Worm (Caenorhabditis elegans) whole organism, L2 larva: ENCODE data around the gene immt-1.

Experiments used
- C34F6.9 ChIP-seq: fragments of 150-350 bp; optimal IDR thresholded peaks from 2 replicates; lab custom pipeline; 2014; ENCODE audit warnings: missing biosample characterization, missing genetic modification characterization
- F13H6.1 ChIP-seq: sonication (generic microtip); optimal IDR thresholded peaks from 2 replicates; lab custom pipeline; 2016; ENCODE audit warnings: missing genetic modification characterization, missing compliant biosample characterization
- R02D3.7 ChIP-seq: fragments of 150-350 bp; optimal IDR thresholded peaks from 2 replicates; lab custom pipeline; 2014; ENCODE audit warnings: missing biosample characterization, missing genetic modification characterization
- Y55F3AM.14 ChIP-seq: fragments of 200-800 bp; sonication (Bioruptor generic); optimal IDR thresholded peaks from 2 replicates; lab custom pipeline; 2018; ENCODE audit warnings: mild to moderate bottlenecking, missing genetic modification characterization, missing compliant biosample characterization
- ZK546.5 ChIP-seq: sonication (generic microtip); optimal IDR thresholded peaks from 2 replicates; lab custom pipeline; 2017; ENCODE audit warnings: missing biosample characterization, missing genetic modification characterization
- alr-1 ChIP-seq: fragments of 150-350 bp; optimal IDR thresholded peaks from 2 replicates; lab custom pipeline; 2014; ENCODE audit warnings: missing biosample characterization, missing genetic modification characterization
- aly-2 ChIP-seq: fragments of 150-350 bp; optimal IDR thresholded peaks from 2 replicates; lab custom pipeline; 2014; ENCODE audit warnings: missing biosample characterization, missing genetic modification characterization
- ama-1 ChIP-seq: fragments of 150-350 bp; optimal IDR thresholded peaks from 2 replicates; lab custom pipeline; 2018; ENCODE audit warnings: inconsistent platforms
- blmp-1 ChIP-seq: sonication (generic microtip); optimal IDR thresholded peaks from 2 replicates; lab custom pipeline; 2017; ENCODE audit warnings: missing genetic modification characterization, mild to moderate bottlenecking, missing compliant biosample characterization, antibody characterized with exemption, moderate library complexity; ENCODE audit not compliant: insufficient read depth
- ceh-16 ChIP-seq: fragments of 150-350 bp; optimal IDR thresholded peaks from 2 replicates; lab custom pipeline; 2014; ENCODE audit warnings: missing biosample characterization, missing genetic modification characterization
- ceh-82 ChIP-seq: fragments of 150-350 bp; optimal IDR thresholded peaks from 2 replicates; lab custom pipeline; 2014; ENCODE audit warnings: missing biosample characterization, missing genetic modification characterization
- crh-2 ChIP-seq: sonication (generic microtip); optimal IDR thresholded peaks from 2 replicates; lab custom pipeline; 2017; ENCODE audit warnings: missing biosample characterization, missing genetic modification characterization
- dmd-4 ChIP-seq: sonication (generic microtip); optimal IDR thresholded peaks from 2 replicates; lab custom pipeline; 2017; ENCODE audit warnings: missing biosample characterization, missing genetic modification characterization
- egl-27 ChIP-seq: sonication (generic microtip); optimal IDR thresholded peaks from 3 replicates; lab custom pipeline; 2017; ENCODE audit warnings: missing biosample characterization, missing genetic modification reagents, missing genetic modification characterization
- elt-1 ChIP-seq: fragments of 150-350 bp; optimal IDR thresholded peaks from 2 replicates; lab custom pipeline; 2014; ENCODE audit warnings: missing biosample characterization, missing genetic modification characterization
- elt-3 ChIP-seq: sonication (generic microtip); optimal IDR thresholded peaks from 2 replicates; lab custom pipeline; 2017; ENCODE audit warnings: missing biosample characterization, missing genetic modification characterization
- fos-1 ChIP-seq: fragments of 150-350 bp; optimal IDR thresholded peaks from 2 replicates; lab custom pipeline; 2014; ENCODE audit warnings: missing biosample characterization, missing genetic modification characterization
- gmeb-1 ChIP-seq: fragments of 150-350 bp; optimal IDR thresholded peaks from 2 replicates; lab custom pipeline; 2014; ENCODE audit warnings: missing biosample characterization, missing genetic modification characterization
- lin-11 ChIP-seq: fragments of 150-350 bp; sonication (generic microtip); optimal IDR thresholded peaks from 2 replicates; lab custom pipeline; 2014; ENCODE audit warnings: missing biosample characterization, missing genetic modification characterization, inconsistent platforms, mixed read lengths
- lin-13 ChIP-seq: fragments of 150-350 bp; optimal IDR thresholded peaks from 2 replicates; lab custom pipeline; 2014; ENCODE audit warnings: missing biosample characterization, missing genetic modification reagents, missing genetic modification characterization
- lin-39 ChIP-seq: fragments of 150-350 bp; optimal IDR thresholded peaks from 2 replicates; lab custom pipeline; 2014; ENCODE audit warnings: missing biosample characterization, missing genetic modification reagents, missing genetic modification characterization
- lsy-2 ChIP-seq, 2 experiments: fragments of 150-350 bp in 1 of 2; sonication (generic microtip) in 1 of 2; optimal IDR thresholded peaks; 2 replicates each; lab custom pipeline; 2014 to 2017; ENCODE audit warnings: missing biosample characterization in 2 of 2, missing genetic modification characterization in 2 of 2
- mab-5 ChIP-seq: fragments of 150-350 bp; optimal IDR thresholded peaks from 2 replicates; lab custom pipeline; 2014; ENCODE audit warnings: missing biosample characterization, missing genetic modification characterization
- mbf-1 ChIP-seq: sonication (generic microtip); optimal IDR thresholded peaks from 2 replicates; lab custom pipeline; 2017; ENCODE audit warnings: missing biosample characterization, missing genetic modification characterization
- mdl-1 ChIP-seq, 2 experiments: fragments of 150-350 bp in 1 of 2; sonication (generic microtip) in 1 of 2; optimal IDR thresholded peaks; 2 replicates each; lab custom pipeline; 2017; ENCODE audit warnings: missing biosample characterization in 2 of 2, missing genetic modification characterization in 2 of 2
- nhr-10 ChIP-seq: sonication (generic microtip); optimal IDR thresholded peaks from 2 replicates; lab custom pipeline; 2017; ENCODE audit warnings: missing biosample characterization, missing genetic modification characterization
- nhr-11 ChIP-seq: fragments of 150-350 bp; optimal IDR thresholded peaks from 2 replicates; lab custom pipeline; 2014; ENCODE audit warnings: missing biosample characterization, missing genetic modification characterization
- nhr-12 ChIP-seq: fragments of 150-350 bp; optimal IDR thresholded peaks from 2 replicates; lab custom pipeline; 2014; ENCODE audit warnings: missing biosample characterization, missing genetic modification characterization
- nhr-129 ChIP-seq: fragments of 150-350 bp; optimal IDR thresholded peaks from 2 replicates; lab custom pipeline; 2014; ENCODE audit warnings: missing biosample characterization, missing genetic modification characterization
- nhr-21 ChIP-seq: fragments of 150-350 bp; optimal IDR thresholded peaks from 2 replicates; lab custom pipeline; 2014; ENCODE audit warnings: missing biosample characterization, missing genetic modification characterization
- nhr-23 ChIP-seq: fragments of 150-350 bp; optimal IDR thresholded peaks from 2 replicates; lab custom pipeline; 2014; ENCODE audit warnings: missing biosample characterization, missing genetic modification reagents, missing genetic modification characterization
- nhr-237 ChIP-seq: fragments of 150-350 bp; optimal IDR thresholded peaks from 2 replicates; lab custom pipeline; 2014; ENCODE audit warnings: missing biosample characterization, missing genetic modification characterization
- nhr-25 ChIP-seq: fragments of 150-350 bp; sonication (generic microtip); optimal IDR thresholded peaks from 3 replicates; lab custom pipeline; 2014; ENCODE audit warnings: missing biosample characterization, missing genetic modification characterization
- nhr-6 ChIP-seq: fragments of 150-350 bp; optimal IDR thresholded peaks from 2 replicates; lab custom pipeline; 2014; ENCODE audit warnings: missing biosample characterization, missing genetic modification characterization
- nhr-77 ChIP-seq: fragments of 150-350 bp; optimal IDR thresholded peaks from 2 replicates; lab custom pipeline; 2014; ENCODE audit warnings: missing biosample characterization, missing genetic modification characterization
- peb-1 ChIP-seq: fragments of 150-350 bp; optimal IDR thresholded peaks from 2 replicates; lab custom pipeline; 2014; ENCODE audit warnings: missing biosample characterization, missing genetic modification characterization
- sem-4 ChIP-seq: fragments of 150-350 bp; optimal IDR thresholded peaks from 2 replicates; lab custom pipeline; 2014; ENCODE audit warnings: missing biosample characterization, missing genetic modification reagents, missing genetic modification characterization
- skn-1 ChIP-seq: sonication (generic microtip); optimal IDR thresholded peaks from 2 replicates; lab custom pipeline; 2017; ENCODE audit warnings: missing biosample characterization, missing genetic modification characterization
- sma-3 ChIP-seq: sonication (generic microtip); optimal IDR thresholded peaks from 2 replicates; lab custom pipeline; 2016; ENCODE audit warnings: missing genetic modification reagents, missing genetic modification characterization, missing compliant biosample characterization
- sma-9 ChIP-seq, 2 experiments: fragments of 150-350 bp in 1 of 2; sonication (generic microtip) in 1 of 2; optimal IDR thresholded peaks; 2 replicates each; lab custom pipeline; 2014 to 2016; ENCODE audit warnings: missing genetic modification characterization in 2 of 2, mild to moderate bottlenecking in 1 of 2, missing biosample characterization in 1 of 2, missing compliant biosample characterization in 1 of 2, missing genetic modification reagents in 1 of 2, moderate library complexity in 1 of 2
- snpc-4 ChIP-seq: fragments of 150-350 bp; optimal IDR thresholded peaks from 2 replicates; lab custom pipeline; 2014; ENCODE audit warnings: missing biosample characterization, missing genetic modification characterization
- unc-39 ChIP-seq: fragments of 150-350 bp; optimal IDR thresholded peaks from 2 replicates; lab custom pipeline; 2014; ENCODE audit warnings: missing biosample characterization, missing genetic modification characterization
- unc-55 ChIP-seq: fragments of 150-350 bp; sonication (generic microtip); optimal IDR thresholded peaks from 3 replicates; lab custom pipeline; 2014; ENCODE audit warnings: missing biosample characterization, missing genetic modification reagents, missing genetic modification characterization
- unc-62 ChIP-seq: fragments of 150-350 bp; optimal IDR thresholded peaks from 2 replicates; lab custom pipeline; 2014; ENCODE audit warnings: missing biosample characterization, missing genetic modification reagents, missing genetic modification characterization
- zag-1 ChIP-seq: fragments of 150-350 bp; optimal IDR thresholded peaks from 2 replicates; lab custom pipeline; 2014; ENCODE audit warnings: missing biosample characterization, missing genetic modification characterization
- ztf-1 ChIP-seq: fragments of 200-800 bp; sonication (Bioruptor generic); conservative IDR thresholded peaks from 2 replicates; pipeline ENCODE4 v1.3.6; 2022; ENCODE audit warnings: missing genetic modification characterization, missing compliant biosample characterization
- ztf-11 ChIP-seq: sonication (generic microtip); optimal IDR thresholded peaks from 2 replicates; lab custom pipeline; 2017; ENCODE audit warnings: missing biosample characterization, missing genetic modification characterization
- ztf-4 ChIP-seq: fragments of 150-350 bp; optimal IDR thresholded peaks from 2 replicates; lab custom pipeline; 2014; ENCODE audit warnings: missing biosample characterization, missing genetic modification characterization

The immt-1 gene

DNA sequence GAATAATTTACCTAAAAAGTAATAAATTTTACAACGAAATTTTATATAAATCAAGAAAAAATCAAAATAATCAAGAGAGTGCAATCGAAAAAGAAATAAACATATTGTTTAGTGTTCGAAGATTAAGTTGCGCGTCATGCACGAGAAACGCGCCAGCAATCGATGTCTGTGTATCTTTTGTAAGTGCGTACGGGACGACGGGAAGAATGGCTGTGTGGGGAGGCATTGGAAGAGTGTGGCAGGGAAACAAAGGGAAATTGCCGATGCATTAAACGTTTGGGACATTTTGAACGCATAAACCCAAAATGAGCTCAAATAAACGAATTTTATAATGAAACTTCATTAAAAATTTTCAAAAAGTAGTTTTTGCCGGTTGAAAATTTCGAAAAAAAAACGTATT is at the start of gene immt-1:
TSS of gene immt-1 (minus strand) at position 11 of the 400 bp plus-strand sequence.
- peak; percentile 65 for TF ChIP-seq nhr-25 (tag; lab: Kevin White, UChicago)
- TF ChIP-seq nhr-77, result no peak
- no peak for TF ChIP-seq ceh-82 (tag; lab: Kevin White, UChicago)
- no peak for TF ChIP-seq ama-1 (lab: Kevin White, UChicago)
- TF ChIP-seq unc-39, result no peak
- no peak for TF ChIP-seq mbf-1
- no peak for TF ChIP-seq ztf-11 (tag; lab: Kevin White, UChicago)
- TF ChIP-seq dmd-4 (tag; lab: Kevin White, UChicago), result peak; percentile 57
- no peak for TF ChIP-seq egl-27 (tag; lab: Kevin White, UChicago)
- peak; percentile 73 for TF ChIP-seq F13H6.1
- TF ChIP-seq C34F6.9, result peak; percentile 90
- TF ChIP-seq sma-9 (GFP tag; optimal IDR thresholded peaks at IDR 0.05; lab: Kevin White, UChicago), result peak; percentile 63
- no peak for TF ChIP-seq sma-9 (tag; optimal IDR thresholded peaks at IDR 0.05; lab: Kevin White, UChicago)
- TF ChIP-seq crh-2, result peak; percentile 85
- TF ChIP-seq aly-2 (tag; lab: Kevin White, UChicago), result no peak
- peak; percentile 73 for TF ChIP-seq zag-1 (tag; lab: Kevin White, UChicago)
- TF ChIP-seq skn-1 (tag; lab: Kevin White, UChicago), result peak; percentile 59
- TF ChIP-seq alr-1 (tag; lab: Kevin White, UChicago), result no peak
- TF ChIP-seq lsy-2 (tag; optimal IDR thresholded peaks at IDR 0.05; lab: Kevin White, UChicago), result peak; percentile 64 to 91
- peak; percentile 76 for TF ChIP-seq lin-13
- peak; percentile 65 for TF ChIP-seq snpc-4 (tag; lab: Kevin White, UChicago)
- no peak for TF ChIP-seq nhr-23
- peak; percentile 92 for TF ChIP-seq unc-55 (GFP tag; lab: Kevin White, UChicago)
- no peak for TF ChIP-seq nhr-11
- TF ChIP-seq peb-1 (tag; lab: Kevin White, UChicago), result no peak
- peak; percentile 60 for TF ChIP-seq lin-11 (tag; lab: Kevin White, UChicago)
- no peak for TF ChIP-seq unc-62 (GFP tag; lab: Kevin White, UChicago)
- TF ChIP-seq nhr-12, result no peak
- peak; percentile 32 for TF ChIP-seq ceh-16 (tag; lab: Kevin White, UChicago)
- TF ChIP-seq mdl-1 (tag; optimal IDR thresholded peaks at IDR 0.05; lab: Kevin White, UChicago), result no peak
- TF ChIP-seq nhr-129 (tag; lab: Kevin White, UChicago), result peak; percentile 90
- no peak for TF ChIP-seq elt-1 (tag; lab: Kevin White, UChicago)
- TF ChIP-seq sma-3 (GFP tag; lab: Kevin White, UChicago), result peak; percentile 56
- peak; percentile 68 for TF ChIP-seq gmeb-1 (tag; lab: Kevin White, UChicago)
- TF ChIP-seq mab-5, result peak; percentile 62
- no peak for TF ChIP-seq nhr-10 (tag; lab: Kevin White, UChicago)
- no peak for TF ChIP-seq Y55F3AM.14
- TF ChIP-seq ztf-4 (tag; lab: Kevin White, UChicago), result peak; percentile 76
- TF ChIP-seq ztf-1 (GFP tag; lab: Robert Waterston, UW), result no peak
- no peak for TF ChIP-seq blmp-1 (tag; lab: Kevin White, UChicago)
- peak; percentile 54 for TF ChIP-seq sem-4
- no peak for TF ChIP-seq R02D3.7 (tag; lab: Kevin White, UChicago)
- no peak for TF ChIP-seq ZK546.5 (tag; lab: Kevin White, UChicago)
- TF ChIP-seq lin-39 (tag; lab: Kevin White, UChicago), result no peak
- peak; percentile 29 for TF ChIP-seq nhr-21 (tag; lab: Kevin White, UChicago)
- peak; percentile 90 for TF ChIP-seq fos-1 (tag; lab: Kevin White, UChicago)
- no peak for TF ChIP-seq elt-3
- TF ChIP-seq nhr-237 (tag; lab: Kevin White, UChicago), result no peak
- no peak for TF ChIP-seq nhr-6 (tag; lab: Kevin White, UChicago)
- TF ChIP-seq, all 48 proteins: peak for 22
